Worm (Caenorhabditis elegans) whole organism, midembryonic: Measurements from ENCODE around the gene B0361.11.

Source experiments
- cog-1 ChIP-seq: sonication (generic microtip); optimal IDR thresholded peaks from 2 replicates; lab custom pipeline; 2016; ENCODE audit warnings: missing genetic modification characterization, missing compliant biosample characterization
- flt-1 ChIP-seq: fragments of 200-800 bp; sonication (Bioruptor generic); IDR thresholded peaks from 2 replicates; pipeline ENCODE4 v1.3.6; 2022; ENCODE audit warnings: missing genetic modification characterization, missing compliant biosample characterization
- klf-2 ChIP-seq: fragments of 200-800 bp; sonication (Bioruptor generic); conservative IDR thresholded peaks from 2 replicates; pipeline ENCODE4 v1.3.6; 2022; ENCODE audit warnings: missing genetic modification reagents, missing genetic modification characterization, missing compliant biosample characterization
- ztf-23 ChIP-seq: fragments of 200-800 bp; sonication (Bioruptor generic); IDR thresholded peaks from 2 replicates; pipeline ENCODE4 v1.3.6; 2022; ENCODE audit warnings: missing genetic modification reagents, missing genetic modification characterization, missing compliant biosample characterization

DNA sequence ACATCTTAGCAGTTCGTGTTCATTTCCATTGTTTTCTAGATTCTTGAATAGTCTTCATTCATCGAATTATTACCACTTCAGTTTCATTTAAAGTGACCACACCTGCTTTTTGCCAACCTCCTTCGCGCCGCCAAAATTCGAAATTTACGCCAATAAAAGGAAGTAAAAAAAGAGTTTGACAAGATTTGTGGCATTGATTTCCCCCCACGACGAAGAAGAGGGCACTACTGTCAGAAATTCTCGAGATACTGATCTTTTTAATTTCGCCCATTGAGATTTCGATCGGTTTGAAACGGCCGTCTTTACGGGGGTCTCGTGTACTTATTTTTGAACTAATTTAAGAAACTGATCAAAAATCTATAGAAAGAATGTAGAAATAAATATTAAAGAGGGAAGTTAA, 24.3 kb downstream of the B0361.11 start:
- TF ChIP-seq klf-2 (no peak), cog-1 (tag; lab: Kevin White, UChicago) (no peak), ztf-23 (no peak), flt-1 (no peak)
